Fruit fly (Drosophila melanogaster) whole organism, embryonic: Measurements from ENCODE around the gene Or85a.

Experiments used
- Atf6 ChIP-seq: fragments of 200-800 bp; sonication (Bioruptor generic); IDR thresholded peaks from 2 replicates; pipeline ENCODE4 v1.3.6; 2022; ENCODE audit warnings: missing biosample characterization, missing genetic modification characterization
- CG10147 ChIP-seq: fragments of 200-800 bp; sonication (Bioruptor generic); optimal IDR thresholded peaks from 2 replicates; lab custom pipeline; 2019; ENCODE audit warnings: missing biosample characterization, mild to moderate bottlenecking, missing genetic modification characterization, moderate library complexity
- CG1024 ChIP-seq: fragments of 200-800 bp; sonication (Bioruptor generic); IDR thresholded peaks from 2 replicates; pipeline ENCODE4 v1.3.6; 2022; ENCODE audit warnings: missing biosample characterization, missing genetic modification characterization
- CG10267 ChIP-seq: fragments of 200-800 bp; sonication (Bioruptor generic); optimal IDR thresholded peaks from 2 replicates; lab custom pipeline; 2018; ENCODE audit warnings: missing biosample characterization, mild to moderate bottlenecking, missing genetic modification characterization, moderate library complexity
- CG11247 ChIP-seq: fragments of 200-800 bp; sonication (Bioruptor generic); IDR thresholded peaks from 2 replicates; pipeline ENCODE4 v1.3.6; 2022; ENCODE audit warnings: missing biosample characterization, missing genetic modification characterization
- CG11695 ChIP-seq: fragments of 200-800 bp; sonication (Bioruptor generic); IDR thresholded peaks from 3 replicates; pipeline ENCODE4 v1.3.6; 2022; ENCODE audit warnings: missing biosample characterization, missing genetic modification characterization
- CG12659 ChIP-seq: fragments of 200-800 bp; sonication (Bioruptor generic); optimal IDR thresholded peaks from 3 replicates; lab custom pipeline; 2017; ENCODE audit warnings: mild to moderate bottlenecking, missing biosample characterization, missing genetic modification reagents, missing genetic modification characterization
- CG15269 ChIP-seq: fragments of 200-800 bp; sonication (Bioruptor generic); optimal IDR thresholded peaks from 2 replicates; lab custom pipeline; 2018; ENCODE audit warnings: missing biosample characterization, mild to moderate bottlenecking, missing genetic modification characterization, moderate library complexity
- CG17568 ChIP-seq: fragments of 200-800 bp; sonication (Bioruptor generic); optimal IDR thresholded peaks from 2 replicates; lab custom pipeline; 2018; ENCODE audit warnings: missing biosample characterization, mild to moderate bottlenecking, missing genetic modification characterization, moderate library complexity
- CG18476 ChIP-seq: fragments of 200-800 bp; sonication (Bioruptor generic); optimal IDR thresholded peaks from 2 replicates; lab custom pipeline; 2016; ENCODE audit warnings: missing biosample characterization, mild to moderate bottlenecking, missing genetic modification characterization
- CG2120 ChIP-seq: fragments of 200-800 bp; sonication (Bioruptor generic); optimal IDR thresholded peaks from 3 replicates; lab custom pipeline; 2016; ENCODE audit warnings: missing biosample characterization, missing genetic modification characterization
- CG30431 ChIP-seq: fragments of 200-800 bp; sonication (Bioruptor generic); optimal IDR thresholded peaks from 2 replicates; lab custom pipeline; 2017; ENCODE audit warnings: missing biosample characterization, missing genetic modification characterization
- CG32532 ChIP-seq: fragments of 200-800 bp; sonication (Bioruptor generic); IDR thresholded peaks from 2 replicates; pipeline ENCODE4 v1.3.6; 2022; ENCODE audit warnings: missing biosample characterization, missing genetic modification characterization
- CG7839 ChIP-seq: fragments of 200-800 bp; sonication (Bioruptor generic); optimal IDR thresholded peaks from 3 replicates; lab custom pipeline; 2018; ENCODE audit warnings: missing biosample characterization, mild to moderate bottlenecking, missing genetic modification characterization, moderate library complexity
- CG9609 ChIP-seq: fragments of 200-800 bp; sonication (Bioruptor generic); optimal IDR thresholded peaks from 3 replicates; lab custom pipeline; 2016; ENCODE audit warnings: missing biosample characterization, missing genetic modification characterization
- Dbx ChIP-seq: fragments of 200-800 bp; sonication (Bioruptor generic); IDR thresholded peaks from 3 replicates; pipeline ENCODE4 v1.3.6; 2022; ENCODE audit warnings: missing biosample characterization, missing genetic modification characterization
- Dll ChIP-seq: fragments of 200-800 bp; sonication (Bioruptor generic); IDR thresholded peaks from 4 replicates; pipeline ENCODE4 v1.3.6; 2022; ENCODE audit warnings: missing biosample characterization, missing genetic modification characterization; ENCODE audit not compliant: partially characterized antibody
- Dref ChIP-seq: fragments of 200-800 bp; sonication (Bioruptor generic); IDR thresholded peaks from 2 replicates; pipeline ENCODE4 v1.3.6; 2022; ENCODE audit warnings: missing biosample characterization, missing genetic modification characterization
- Fer3 ChIP-seq: fragments of 200-800 bp; sonication (Bioruptor generic); optimal IDR thresholded peaks from 2 replicates; lab custom pipeline; 2018; ENCODE audit warnings: missing biosample characterization, mild to moderate bottlenecking, missing genetic modification characterization, moderate library complexity
- HLH3B ChIP-seq: fragments of 200-800 bp; sonication (Bioruptor generic); IDR thresholded peaks from 2 replicates; pipeline ENCODE4 v1.3.6; 2022; ENCODE audit warnings: missing biosample characterization, missing genetic modification characterization
- Jarid2 ChIP-seq: fragments of 200-800 bp; sonication (Bioruptor generic); optimal IDR thresholded peaks from 3 replicates; lab custom pipeline; 2017; ENCODE audit warnings: mild to moderate bottlenecking, missing biosample characterization, missing genetic modification reagents, missing genetic modification characterization
- Lim3 ChIP-seq: fragments of 200-800 bp; sonication (Bioruptor generic); IDR thresholded peaks from 2 replicates; pipeline ENCODE4 v1.3.6; 2022; ENCODE audit warnings: missing biosample characterization, missing genetic modification characterization
- MTF-1 ChIP-seq: fragments of 200-800 bp; sonication (Bioruptor generic); optimal IDR thresholded peaks from 2 replicates; lab custom pipeline; 2018; ENCODE audit warnings: missing biosample characterization, mild to moderate bottlenecking, missing genetic modification characterization, borderline replicate concordance
- NFAT ChIP-seq: fragments of 200-800 bp; sonication (Bioruptor generic); IDR thresholded peaks from 2 replicates; pipeline ENCODE4 v1.3.6; 2022; ENCODE audit warnings: missing biosample characterization, missing genetic modification characterization
- Nf-YA ChIP-seq: fragments of 200-800 bp; sonication (Bioruptor generic); IDR thresholded peaks from 2 replicates; pipeline ENCODE4 v1.3.6; 2022; ENCODE audit warnings: missing biosample characterization, missing genetic modification characterization
- Ptx1 ChIP-seq: fragments of 200-800 bp; sonication (Bioruptor generic); IDR thresholded peaks from 2 replicates; pipeline ENCODE4 v1.3.6; 2022; ENCODE audit warnings: missing biosample characterization, missing genetic modification characterization
- Taf1 ChIP-seq: fragments of 200-800 bp; sonication (Bioruptor generic); IDR thresholded peaks from 2 replicates; pipeline ENCODE4 v1.3.6; 2022; ENCODE audit warnings: missing biosample characterization, missing genetic modification characterization
- Vsx1 ChIP-seq: fragments of 200-800 bp; sonication (Bioruptor generic); optimal IDR thresholded peaks from 2 replicates; lab custom pipeline; 2017; ENCODE audit warnings: missing biosample characterization, mild to moderate bottlenecking, missing genetic modification characterization, missing genetic modification reagents
- Xrp1 ChIP-seq: fragments of 200-800 bp; sonication (Bioruptor generic); IDR thresholded peaks from 2 replicates; pipeline ENCODE4 v1.3.6; 2022; ENCODE audit warnings: missing biosample characterization, missing genetic modification characterization
- YL-1 ChIP-seq: fragments of 200-800 bp; sonication (Bioruptor generic); optimal IDR thresholded peaks from 3 replicates; lab custom pipeline; 2017; ENCODE audit warnings: missing biosample characterization, mild to moderate bottlenecking, missing genetic modification characterization
- ap ChIP-seq: fragments of 200-800 bp; sonication (Bioruptor generic); IDR thresholded peaks from 2 replicates; pipeline ENCODE4 v1.3.6; 2022; ENCODE audit warnings: missing biosample characterization, missing genetic modification characterization
- bsh ChIP-seq, 2 experiments: fragments of 200-800 bp; sonication (Bioruptor generic); optimal IDR thresholded peaks; 2 replicates each; lab custom pipeline; 2017 to 2018; ENCODE audit warnings: mild to moderate bottlenecking in 2 of 2, missing biosample characterization in 2 of 2, missing genetic modification characterization in 2 of 2, moderate library complexity in 1 of 2
- cato ChIP-seq: fragments of 200-800 bp; sonication (Bioruptor generic); optimal IDR thresholded peaks from 2 replicates; lab custom pipeline; 2016; ENCODE audit warnings: missing biosample characterization, missing genetic modification characterization, borderline replicate concordance
- ci ChIP-seq: fragments of 200-800 bp; sonication (Bioruptor generic); IDR thresholded peaks from 3 replicates; pipeline ENCODE4 v1.3.6; 2022; ENCODE audit warnings: missing biosample characterization, missing genetic modification characterization
- dan ChIP-seq: fragments of 200-800 bp; sonication (Bioruptor generic); IDR thresholded peaks from 2 replicates; pipeline ENCODE4 v1.3.6; 2022; ENCODE audit warnings: missing biosample characterization, missing genetic modification characterization
- dpn ChIP-seq, 2 experiments: fragments of 200-800 bp; sonication (Bioruptor generic); optimal IDR thresholded peaks; 3 replicates each; lab custom pipeline; 2016; ENCODE audit warnings: missing biosample characterization in 2 of 2, missing genetic modification characterization in 2 of 2
- gsb ChIP-seq: fragments of 200-800 bp; sonication (Bioruptor generic); IDR thresholded peaks from 2 replicates; pipeline ENCODE4 v1.3.6; 2022; ENCODE audit warnings: missing biosample characterization, missing genetic modification characterization
- gt ChIP-seq: fragments of 200-800 bp; sonication (Bioruptor generic); IDR thresholded peaks from 2 replicates; pipeline ENCODE4 v1.3.6; 2022; ENCODE audit warnings: missing biosample characterization, missing genetic modification characterization
- hkb ChIP-seq, 2 experiments: fragments of 200-800 bp in 1 of 2; fragments of >200 bp in 1 of 2; sonication (Bioruptor generic) in 1 of 2; IDR thresholded peaks in 1 of 2; optimal IDR thresholded peaks in 1 of 2; 2 replicates each; pipeline versions ENCODE4 v1.3.6 to Lab custom; 2017 to 2022; ENCODE audit warnings: missing biosample characterization in 1 of 2, missing genetic modification characterization in 1 of 2
- inv ChIP-seq: fragments of 200-800 bp; sonication (Bioruptor generic); IDR thresholded peaks from 2 replicates; pipeline ENCODE4 v1.3.6; 2022; ENCODE audit warnings: missing biosample characterization, missing genetic modification characterization; ENCODE audit not compliant: partially characterized antibody
- mirr ChIP-seq: fragments of 200-800 bp; sonication (Bioruptor generic); optimal IDR thresholded peaks from 3 replicates; lab custom pipeline; 2018; ENCODE audit warnings: missing biosample characterization, mild to moderate bottlenecking, missing genetic modification characterization
- nom ChIP-seq: fragments of 200-800 bp; sonication (Bioruptor generic); optimal IDR thresholded peaks from 2 replicates; lab custom pipeline; 2017; ENCODE audit warnings: missing biosample characterization, missing genetic modification characterization, mild to moderate bottlenecking, moderate library complexity, missing genetic modification reagents
- psq ChIP-seq: fragments of 200-800 bp; sonication (Bioruptor generic); optimal IDR thresholded peaks from 2 replicates; lab custom pipeline; 2017; ENCODE audit warnings: missing biosample characterization, missing genetic modification characterization
- pzg ChIP-seq: fragments of 200-800 bp; sonication (Bioruptor generic); optimal IDR thresholded peaks from 3 replicates; lab custom pipeline; 2018; ENCODE audit warnings: missing biosample characterization, mild to moderate bottlenecking, missing genetic modification characterization, moderate library complexity
- row ChIP-seq: fragments of 200-800 bp; sonication (Bioruptor generic); IDR thresholded peaks from 3 replicates; pipeline ENCODE4 v1.3.6; 2022; ENCODE audit warnings: missing biosample characterization, missing genetic modification characterization
- sna ChIP-seq: fragments of 200-800 bp; sonication (Bioruptor generic); IDR thresholded peaks from 2 replicates; pipeline ENCODE4 v1.3.6; 2022; ENCODE audit warnings: missing biosample characterization, missing genetic modification characterization; ENCODE audit not compliant: partially characterized antibody
- so ChIP-seq: fragments of 200-800 bp; sonication (Bioruptor generic); IDR thresholded peaks from 3 replicates; pipeline ENCODE4 v1.3.6; 2022; ENCODE audit warnings: missing biosample characterization, missing genetic modification characterization
- sob ChIP-seq: fragments of 200-800 bp; sonication (Bioruptor generic); IDR thresholded peaks from 2 replicates; pipeline ENCODE4 v1.3.6; 2022; ENCODE audit warnings: missing biosample characterization, missing genetic modification characterization
- stwl ChIP-seq: fragments of 200-800 bp; sonication (Bioruptor generic); optimal IDR thresholded peaks from 3 replicates; lab custom pipeline; 2018; ENCODE audit warnings: missing biosample characterization, mild to moderate bottlenecking, missing genetic modification characterization, moderate library complexity
- tup ChIP-seq: fragments of 200-800 bp; sonication (Bioruptor generic); optimal IDR thresholded peaks from 2 replicates; lab custom pipeline; 2016; ENCODE audit warnings: missing biosample characterization, mild to moderate bottlenecking, missing genetic modification characterization, moderate library complexity

The Or85a gene

dm6 chr3R:8303848-8304247 lies 17.7 kb upstream of the Or85a start, which contains the start of gene nac (continued):
- no peak for TF ChIP-seq stwl (tag; lab: Kevin White, UChicago)
- peak; percentile 33; the same call in 1 of the 2 replicates for TF ChIP-seq CG32532 (GFP tag; lab: Robert Waterston, UW)
- TF ChIP-seq ci (GFP tag; lab: Robert Waterston, UW), result 0 out of 3 replicates have a peak, but pooled peaks have one; percentile 36
- no peak for TF ChIP-seq CG9609
- no peak for TF ChIP-seq psq (GFP tag; lab: Kevin White, UChicago)
- no peak for TF ChIP-seq Dref
- 0 out of 2 replicates have a peak, but pooled peaks have one; percentile 14 for TF ChIP-seq sob (GFP tag; lab: Robert Waterston, UW)
- TF ChIP-seq CG30431 (GFP tag; lab: Kevin White, UChicago), result no peak
- TF ChIP-seq tup (GFP tag; lab: Kevin White, UChicago), result no peak
- TF ChIP-seq CG12659 (GFP tag; lab: Kevin White, UChicago), result no peak
- 0 out of 2 replicates have a peak, but pooled peaks have one; percentile 46 for TF ChIP-seq Atf6 (GFP tag; lab: Robert Waterston, UW)
- TF ChIP-seq CG11695 (GFP tag; lab: Robert Waterston, UW), result no peak
- TF ChIP-seq hkb (optimal IDR thresholded peaks at IDR 0.05; lab: Kevin White, UChicago), result peak; percentile 97
- TF ChIP-seq hkb (GFP tag; IDR thresholded peaks at IDR 0.05; lab: Robert Waterston, UW), result no peak
- TF ChIP-seq sna (GFP tag; lab: Robert Waterston, UW), result 0 out of 2 replicates have a peak, but pooled peaks have one; percentile 16
- TF ChIP-seq CG10267 (tag; lab: Kevin White, UChicago), result no peak
- no peak for TF ChIP-seq MTF-1 (GFP tag; lab: Kevin White, UChicago)
- TF ChIP-seq row, result peak; percentile 94
- TF ChIP-seq HLH3B (GFP tag; lab: Robert Waterston, UW), result peak; percentile 19; the same call in 1 of the 2 replicates
- no peak for TF ChIP-seq CG1024 (GFP tag; lab: Robert Waterston, UW)
- peak; percentile 15 for TF ChIP-seq CG10147
- TF ChIP-seq dan (GFP tag; lab: Robert Waterston, UW), result no peak
- TF ChIP-seq ap (GFP tag; lab: Robert Waterston, UW), result no peak
- TF ChIP-seq CG11247, result peak; percentile 38; the same call in 1 of the 2 replicates
- TF ChIP-seq gt (GFP tag; lab: Robert Waterston, UW), result no peak
- no peak for TF ChIP-seq cato (GFP tag; lab: Kevin White, UChicago)
- TF ChIP-seq Jarid2 (GFP tag; lab: Kevin White, UChicago), result no peak
- TF ChIP-seq mirr (GFP tag; lab: Kevin White, UChicago), result no peak
- TF ChIP-seq Dbx, result 0 out of 3 replicates have a peak, but pooled peaks have one; percentile 36
- TF ChIP-seq dpn (GFP tag; optimal IDR thresholded peaks at IDR 0.05; lab: Kevin White, UChicago), result peak; percentile 1 to 9
- 0 out of 3 replicates have a peak, but pooled peaks have one; percentile 12 for TF ChIP-seq so (GFP tag; lab: Robert Waterston, UW)
- peak; percentile 37 for TF ChIP-seq NFAT (GFP tag; lab: Robert Waterston, UW)
- no peak for TF ChIP-seq Nf-YA
- no peak for TF ChIP-seq Taf1 (GFP tag; lab: Robert Waterston, UW)
- no peak for TF ChIP-seq YL-1
- TF ChIP-seq CG2120 (GFP tag; lab: Kevin White, UChicago), result peak; percentile 34
- no peak for TF ChIP-seq bsh (GFP tag; optimal IDR thresholded peaks at IDR 0.05; lab: Kevin White, UChicago)
- TF ChIP-seq Ptx1, result no peak
- no peak for TF ChIP-seq Vsx1 (GFP tag; lab: Kevin White, UChicago)
- TF ChIP-seq pzg (GFP tag; lab: Kevin White, UChicago), result peak; percentile 9
- no peak for TF ChIP-seq inv
- peak; percentile 100 for TF ChIP-seq CG18476 (GFP tag; lab: Kevin White, UChicago)
- no peak for TF ChIP-seq CG17568 (GFP tag; lab: Kevin White, UChicago)
- TF ChIP-seq Xrp1 (GFP tag; lab: Robert Waterston, UW), result peak; percentile 24; the same call in 1 of the 2 replicates
- peak; percentile 6 for TF ChIP-seq nom (GFP tag; lab: Kevin White, UChicago)
- TF ChIP-seq CG7839 (tag; lab: Kevin White, UChicago), result peak; percentile 5
- TF ChIP-seq Lim3, result no peak
- TF ChIP-seq CG15269 (tag; lab: Kevin White, UChicago), result no peak
- TF ChIP-seq Dll (GFP tag; lab: Robert Waterston, UW), result 0 out of 4 replicates have a peak, but pooled peaks have one; percentile 42
- peak; percentile 3 for TF ChIP-seq Fer3 (tag; lab: Kevin White, UChicago)
- TF ChIP-seq gsb (GFP tag; lab: Robert Waterston, UW), result no peak
